Fruit fly (Drosophila melanogaster) whole organism: ENCODE data around the gene hang.
A peak's percentile ranks its signal among the peaks of the same experiment; 100 is the strongest.

Experiments
- CG8478 ChIP-seq: fragments of >200 bp; optimal IDR thresholded peaks from 2 replicates; lab custom pipeline; 2018; ENCODE audit warnings: inconsistent platforms
- Dll ChIP-seq: fragments of >200 bp; optimal IDR thresholded peaks from 2 replicates; lab custom pipeline; 2017
- EcR ChIP-seq, 2 experiments: fragments of >200 bp; optimal IDR thresholded peaks; 2 replicates each; lab custom pipeline; 2017; ENCODE audit warnings: missing biosample characterization in 2 of 2, missing genetic modification characterization in 2 of 2, missing genetic modification reagents in 2 of 2
- pan ChIP-seq: fragments of >200 bp; optimal IDR thresholded peaks from 2 replicates; lab custom pipeline; 2017
- psq ChIP-seq: fragments of >200 bp; optimal IDR thresholded peaks from 2 replicates; lab custom pipeline; 2017
- usp ChIP-seq: fragments of >200 bp; optimal IDR thresholded peaks from 2 replicates; lab custom pipeline; 2017; ENCODE audit warnings: missing biosample characterization, missing genetic modification characterization, mixed read lengths

The hang gene

DNA sequence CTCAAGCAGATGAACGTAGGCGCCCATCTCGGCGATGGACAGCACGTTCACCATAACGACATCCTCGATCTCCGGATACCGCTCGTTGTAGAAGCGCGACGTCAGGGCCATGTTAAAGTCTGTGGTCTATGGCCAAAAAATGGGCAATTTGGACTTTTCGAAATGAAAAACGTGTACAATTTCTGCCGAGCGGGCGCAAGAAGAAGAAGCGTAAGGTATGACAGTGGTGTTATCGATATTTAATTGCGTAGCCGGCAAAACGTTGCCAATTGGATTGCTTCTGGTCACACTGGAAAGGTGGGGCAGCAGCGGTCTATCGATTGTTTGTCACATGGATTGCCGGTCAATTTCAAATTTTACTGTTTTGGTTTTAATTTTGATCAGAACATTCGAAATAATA is 24.1 kb downstream of the hang start, which contains the start of gene eIF2alpha:
Gene eIF2alpha (minus strand): TSS at position 225 of the 400 bp plus-strand sequence.
- TF ChIP-seq usp (GFP tag; lab: Kevin White, UChicago) (no peak), Dll (no peak), EcR (GFP tag; optimal IDR thresholded peaks at IDR 0.05; lab: Kevin White, UChicago) (no peak), CG8478 (lab: Kevin White, UChicago) (no peak), psq (lab: Kevin White, UChicago) (no peak), pan (no peak)

DNA sequence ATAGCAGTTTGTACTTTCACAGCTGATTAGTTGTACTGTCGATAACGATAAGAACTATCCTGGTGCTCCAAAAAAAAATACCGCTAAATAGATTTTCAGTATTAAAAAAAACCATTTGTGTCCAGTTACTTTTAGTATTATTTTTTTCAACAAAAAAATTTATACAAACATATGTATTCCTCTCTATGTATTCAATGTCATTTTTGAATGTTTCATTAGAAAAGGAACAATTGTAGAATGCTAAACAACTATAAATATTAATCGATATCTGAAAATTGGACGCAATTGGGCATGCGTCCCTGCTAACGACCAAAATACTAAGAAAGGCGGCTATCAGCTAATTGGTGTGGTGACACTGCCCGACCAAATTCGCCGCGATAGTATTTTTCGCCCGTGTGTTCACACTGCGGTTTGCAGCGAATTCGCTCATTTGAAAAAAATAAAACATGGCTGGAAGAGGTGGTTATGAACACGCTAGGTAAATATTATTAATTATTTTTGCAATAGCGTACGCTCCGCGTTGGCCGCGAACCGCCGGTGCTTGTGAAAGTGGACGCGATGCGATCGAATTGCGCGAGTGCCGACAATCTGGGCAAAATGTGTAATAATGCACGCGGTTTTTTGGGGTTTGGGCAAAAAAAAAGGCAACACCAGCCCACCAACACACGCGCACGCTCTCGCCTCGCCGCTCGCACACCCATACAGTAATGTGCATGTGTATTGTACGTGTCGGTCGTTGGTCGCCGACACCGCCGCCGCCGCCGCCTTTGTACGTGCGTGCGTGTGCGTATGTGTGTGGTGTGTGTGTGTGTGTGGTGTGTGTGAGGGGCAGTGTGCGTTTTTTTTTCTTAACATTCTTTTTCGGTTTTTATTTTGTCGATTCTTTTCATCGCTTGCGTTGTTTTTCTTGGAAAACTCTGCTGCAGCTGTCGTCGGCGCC is 25.9 kb downstream of the hang start, which contains the start of the genes CG34015 and eIF4H1:
Gene CG34015 (minus strand): TSS at position 51 of the 940 bp plus-strand sequence.
Gene eIF4H1 (plus strand): TSS at position 414 of the 940 bp plus-strand sequence.
- TF ChIP-seq CG8478 (lab: Kevin White, UChicago): peak; percentile 40
- TF ChIP-seq psq (lab: Kevin White, UChicago): no peak

DNA sequence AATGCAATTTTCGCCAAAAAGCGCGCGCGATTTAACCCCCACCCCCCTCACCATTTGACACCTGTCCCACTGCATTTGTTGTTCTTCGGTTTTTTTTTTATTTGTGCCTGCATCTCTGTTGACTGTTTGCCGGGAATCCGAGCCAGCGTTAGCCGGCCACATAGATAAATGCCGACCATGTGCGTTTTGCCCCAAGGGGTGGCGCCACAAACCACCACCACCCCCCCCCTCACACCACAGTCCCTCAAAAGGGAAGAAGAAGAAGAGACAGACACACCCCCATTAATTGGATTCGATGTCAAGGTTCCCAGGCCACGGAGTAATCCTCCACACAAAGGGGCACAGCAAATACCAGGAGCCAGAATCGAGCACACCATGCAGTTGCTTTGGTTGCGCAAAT is 26.7 kb downstream of the hang start:
- TF ChIP-seq pan: no peak
- no peak for TF ChIP-seq Dll
- TF ChIP-seq EcR (GFP tag; optimal IDR thresholded peaks at IDR 0.05; lab: Kevin White, UChicago): no peak
- TF ChIP-seq psq (lab: Kevin White, UChicago): no peak
- no peak for TF ChIP-seq CG8478 (lab: Kevin White, UChicago)
- TF ChIP-seq usp (GFP tag; lab: Kevin White, UChicago): no peak

DNA sequence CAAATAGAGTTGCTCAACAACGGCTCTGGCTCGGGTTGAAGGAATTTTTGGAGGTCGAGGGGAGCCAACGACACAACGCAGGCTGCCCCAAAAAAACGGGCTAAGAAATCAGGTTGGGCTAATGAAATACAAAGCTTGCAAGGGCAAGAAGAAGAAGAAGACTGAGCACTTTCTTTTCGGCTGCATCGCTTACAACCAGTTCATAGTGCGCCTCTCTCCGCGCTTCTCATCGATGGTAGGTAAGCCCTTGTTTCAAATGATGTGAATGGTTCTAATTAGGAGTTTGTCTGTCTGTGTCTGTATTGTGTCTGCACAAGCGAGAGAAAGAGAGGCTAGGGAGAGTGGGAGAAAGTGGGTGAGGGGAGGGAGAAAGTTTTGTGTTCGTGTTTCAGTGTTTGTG is 34.0 kb downstream of the hang start:
- TF ChIP-seq pan: no peak
- no peak for TF ChIP-seq CG8478 (lab: Kevin White, UChicago)
- no peak for TF ChIP-seq Dll
- no peak for TF ChIP-seq usp (GFP tag; lab: Kevin White, UChicago)
- no peak for TF ChIP-seq EcR (GFP tag; optimal IDR thresholded peaks at IDR 0.05; lab: Kevin White, UChicago)
- TF ChIP-seq psq (lab: Kevin White, UChicago): no peak

DNA sequence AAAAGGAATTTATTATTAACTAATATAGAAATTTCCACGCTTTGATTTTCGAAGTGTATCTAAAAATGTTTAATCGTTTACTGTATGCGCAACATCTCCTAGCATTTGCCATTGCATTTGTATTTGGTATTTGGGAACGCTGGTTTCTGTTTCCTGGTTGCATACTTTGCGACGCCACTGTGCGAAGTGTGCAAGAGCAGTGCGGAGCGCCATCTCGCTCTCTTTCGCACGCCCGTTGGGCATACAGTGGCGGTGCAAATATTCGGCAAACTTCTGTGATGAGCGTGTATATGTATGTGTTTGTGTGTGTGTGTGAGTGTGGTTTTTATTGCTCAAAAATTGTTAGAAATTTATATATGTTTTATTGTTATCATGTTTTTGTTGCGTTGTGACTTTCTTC is 35.9 kb downstream of the hang start:
- no peak for TF ChIP-seq usp (GFP tag; lab: Kevin White, UChicago)
- TF ChIP-seq Dll: no peak
- TF ChIP-seq pan: no peak
- TF ChIP-seq psq (lab: Kevin White, UChicago): no peak
- TF ChIP-seq CG8478 (lab: Kevin White, UChicago): no peak
- TF ChIP-seq EcR (GFP tag; optimal IDR thresholded peaks at IDR 0.05; lab: Kevin White, UChicago): no peak

DNA sequence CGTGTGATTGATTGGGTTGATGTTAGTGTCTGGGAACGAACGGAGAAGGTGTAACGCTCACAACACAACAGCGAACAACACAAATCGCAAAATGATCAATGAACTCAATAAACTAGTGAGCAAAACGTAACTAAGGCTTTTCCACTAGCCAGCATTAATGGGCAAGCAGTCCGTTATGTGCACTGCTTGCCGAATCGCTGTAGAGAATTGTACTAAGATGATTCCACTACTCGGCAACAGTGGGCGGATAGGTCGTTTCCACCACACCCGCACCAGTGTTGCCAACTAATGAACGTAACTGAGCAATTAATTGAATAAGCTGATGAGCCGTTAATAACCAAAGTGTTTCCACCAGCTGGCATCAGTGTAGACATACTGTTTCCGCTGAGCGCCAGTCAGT is 61.9 kb downstream of the hang start:
- no peak for TF ChIP-seq psq (lab: Kevin White, UChicago)
- no peak for TF ChIP-seq pan
- TF ChIP-seq CG8478 (lab: Kevin White, UChicago): no peak
- TF ChIP-seq EcR (GFP tag; optimal IDR thresholded peaks at IDR 0.05; lab: Kevin White, UChicago): no peak
- TF ChIP-seq usp (GFP tag; lab: Kevin White, UChicago): no peak
- no peak for TF ChIP-seq Dll
